Worm (Caenorhabditis elegans) whole organism, midembryonic: ENCODE results near the gene dhhc-8.

ENCODE experiments used
- cog-1 ChIP-seq: sonication (generic microtip); optimal IDR thresholded peaks from 2 replicates; lab custom pipeline; 2016; ENCODE audit warnings: missing genetic modification characterization, missing compliant biosample characterization
- flt-1 ChIP-seq: fragments of 200-800 bp; sonication (Bioruptor generic); IDR thresholded peaks from 2 replicates; pipeline ENCODE4 v1.3.6; 2022; ENCODE audit warnings: missing genetic modification characterization, missing compliant biosample characterization
- med-1 ChIP-seq: sonication (generic microtip); optimal IDR thresholded peaks from 2 replicates; lab custom pipeline; 2017; ENCODE audit warnings: missing genetic modification characterization, mild to moderate bottlenecking, missing compliant biosample characterization, antibody characterized with exemption, missing genetic modification reagents; ENCODE audit not compliant: insufficient read depth
- tab-1 ChIP-seq: fragments of 200-800 bp; sonication (Bioruptor generic); IDR thresholded peaks from 2 replicates; pipeline ENCODE4 v1.3.6; 2022; ENCODE audit warnings: missing genetic modification characterization, missing compliant biosample characterization

ce11 chrIII:13058140-13058539 lies 49.3 kb upstream of the dhhc-8 start:
- TF ChIP-seq tab-1: no peak
- no peak for TF ChIP-seq cog-1 (tag; lab: Kevin White, UChicago)
- TF ChIP-seq med-1: no peak
- TF ChIP-seq flt-1 (GFP tag; lab: Robert Waterston, UW): no peak
